Worm (Caenorhabditis elegans) whole organism, L4/young adult: ENCODE data around the gene kcnl-1.

Source experiments
- W03F9.2 ChIP-seq: fragments of 150-350 bp; optimal IDR thresholded peaks from 2 replicates; lab custom pipeline; 2014; ENCODE audit warnings: missing biosample characterization, missing genetic modification characterization
- dao-5 ChIP-seq: sonication (generic microtip); optimal IDR thresholded peaks from 2 replicates; lab custom pipeline; 2016; ENCODE audit warnings: missing genotype, missing genetic modification characterization, moderate library complexity, missing compliant biosample characterization
- him-1 ChIP-seq: sonication (generic microtip); optimal IDR thresholded peaks from 2 replicates; lab custom pipeline; 2016; ENCODE audit warnings: missing genotype, missing genetic modification reagents, missing genetic modification characterization, missing compliant biosample characterization

The kcnl-1 gene

DNA sequence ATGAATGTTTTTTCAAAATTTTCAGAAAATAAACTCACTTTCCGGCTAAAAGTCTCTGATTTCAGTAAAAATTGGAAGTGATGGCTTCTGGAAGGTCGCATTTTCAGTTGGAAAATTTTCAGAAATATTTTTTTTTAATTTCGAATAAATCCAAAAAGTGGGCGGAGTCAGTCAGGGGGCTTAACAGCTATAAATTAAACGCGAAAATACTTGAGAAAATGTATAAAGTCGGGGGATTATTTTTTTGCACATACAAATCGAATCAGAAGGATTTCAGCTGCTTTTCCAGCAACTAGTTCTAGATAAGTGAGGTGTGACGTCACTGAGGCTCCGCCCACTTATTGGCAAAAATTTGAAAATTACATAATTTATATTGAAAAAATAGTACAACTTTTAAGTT, 32.2 kb upstream of the kcnl-1 start, which contains the start of gene Y43F8B.2:
TSS of gene Y43F8B.2 (minus strand) at position 101 of the 400 bp plus-strand sequence.
- no peak for TF ChIP-seq him-1
- TF ChIP-seq W03F9.2, result no peak
- no peak for TF ChIP-seq dao-5 (tag; lab: Kevin White, UChicago)

DNA sequence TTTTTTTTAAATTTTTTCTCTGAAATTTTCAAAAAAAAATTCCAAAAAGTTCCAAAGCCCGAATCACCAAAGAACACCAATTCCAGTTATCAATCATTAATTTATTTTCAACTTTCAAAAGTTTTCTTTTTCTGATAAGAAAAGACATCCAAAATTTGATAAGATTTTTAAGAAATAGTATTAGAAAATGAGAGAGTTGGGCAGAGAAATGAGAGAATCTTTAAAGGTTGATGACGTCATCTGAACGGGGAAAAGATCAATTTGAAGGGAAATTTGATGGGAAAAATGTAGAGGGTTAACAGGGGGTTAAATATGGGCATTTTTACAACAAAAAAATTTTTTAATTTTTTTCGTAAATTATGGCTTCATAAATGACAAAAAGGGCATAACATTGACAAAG, 31.7 kb upstream of the kcnl-1 start:
- TF ChIP-seq him-1 (no peak), W03F9.2 (peak; percentile 3), dao-5 (tag; lab: Kevin White, UChicago) (no peak)

DNA sequence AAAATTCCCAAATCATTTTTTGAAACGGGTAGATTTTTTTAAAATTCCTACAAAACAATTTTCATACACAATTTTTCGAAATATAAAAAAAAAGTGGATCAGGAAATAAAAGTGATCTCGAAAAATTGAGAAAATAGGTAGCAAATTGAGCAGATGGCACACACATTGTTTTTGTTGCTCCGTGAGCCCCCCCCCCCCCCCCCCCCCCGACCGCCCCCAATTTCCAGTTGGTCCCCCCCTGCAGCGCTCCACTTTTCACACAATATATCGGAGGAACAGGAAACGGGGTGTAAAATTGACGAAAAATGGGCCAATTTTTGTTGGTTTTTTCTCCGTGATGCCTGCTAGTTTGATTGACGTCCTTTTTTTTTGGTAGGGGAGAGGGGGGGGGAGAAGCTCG, 24.3 kb upstream of the kcnl-1 start:
- TF ChIP-seq him-1 (no peak), W03F9.2 (no peak), dao-5 (tag; lab: Kevin White, UChicago) (no peak)

DNA sequence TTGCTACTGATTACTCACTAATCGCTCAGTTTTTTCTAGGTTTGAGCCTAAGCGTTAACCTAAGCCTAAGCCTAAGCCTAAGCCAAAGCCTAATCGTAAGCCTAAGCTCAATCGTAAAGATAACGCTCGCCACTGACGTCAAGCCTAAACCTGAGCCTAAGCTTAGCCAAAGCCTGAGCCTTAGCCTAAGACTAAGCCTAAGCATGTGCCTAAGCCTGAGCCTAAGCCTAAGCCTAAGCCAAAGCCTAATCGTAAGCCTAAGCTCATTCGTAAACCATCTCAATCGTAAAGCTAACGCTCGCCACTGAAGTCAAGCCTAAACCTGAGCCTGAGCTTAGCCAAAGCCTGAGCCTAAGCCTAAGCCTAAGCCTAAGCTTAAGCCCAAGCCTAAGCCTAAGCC, 21.7 kb upstream of the kcnl-1 start:
- TF ChIP-seq him-1 (no peak), dao-5 (tag; lab: Kevin White, UChicago) (no peak)

DNA sequence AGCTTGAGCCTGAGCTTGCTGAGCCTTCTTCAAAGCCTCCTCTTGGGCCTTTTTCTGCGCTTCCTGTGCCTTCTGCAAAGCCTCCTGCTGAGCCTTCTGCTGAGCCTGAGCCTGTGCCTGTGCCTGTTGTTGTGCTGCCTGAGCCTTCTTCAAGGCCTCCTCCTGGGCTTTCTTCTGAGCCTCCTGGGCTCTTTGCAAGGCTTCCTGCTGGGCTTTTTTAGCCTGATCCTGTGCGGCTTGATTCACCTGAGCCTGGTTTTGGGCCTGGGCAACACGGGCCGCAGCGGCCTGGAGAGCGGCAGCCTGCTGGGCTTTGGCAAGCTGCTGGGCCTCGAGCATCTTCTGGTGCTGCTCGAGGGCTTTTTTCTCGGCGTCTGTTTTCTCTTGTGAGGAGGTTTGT, 20.2 kb upstream of the kcnl-1 start:
- TF ChIP-seq W03F9.2 (no peak), him-1 (no peak), dao-5 (tag; lab: Kevin White, UChicago) (no peak)

DNA sequence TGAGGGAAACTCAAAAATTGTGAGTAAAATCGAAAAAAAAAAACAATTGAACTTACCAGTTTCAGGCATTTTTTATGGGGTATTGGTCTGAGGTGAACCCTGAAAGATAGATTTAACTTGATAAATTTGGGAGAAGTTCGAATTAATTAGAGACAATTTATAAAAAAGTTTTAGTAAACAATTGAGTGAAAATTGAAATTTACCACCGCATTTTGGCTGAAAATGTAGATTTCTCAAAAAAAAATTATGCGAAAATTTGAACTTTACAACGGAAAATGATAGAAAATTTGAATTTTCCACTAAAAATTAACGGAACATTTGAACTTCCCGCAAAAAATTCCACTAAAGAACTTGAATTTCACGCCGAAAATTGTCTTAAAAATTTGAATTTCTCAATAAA, 19.1 kb upstream of the kcnl-1 start, which contains the start of gene Y43F8B.1:
TSS of gene Y43F8B.1 (minus strand) at position 101 of the 400 bp plus-strand sequence.
- TF ChIP-seq him-1 (no peak), W03F9.2 (no peak), dao-5 (tag; lab: Kevin White, UChicago) (no peak)

DNA sequence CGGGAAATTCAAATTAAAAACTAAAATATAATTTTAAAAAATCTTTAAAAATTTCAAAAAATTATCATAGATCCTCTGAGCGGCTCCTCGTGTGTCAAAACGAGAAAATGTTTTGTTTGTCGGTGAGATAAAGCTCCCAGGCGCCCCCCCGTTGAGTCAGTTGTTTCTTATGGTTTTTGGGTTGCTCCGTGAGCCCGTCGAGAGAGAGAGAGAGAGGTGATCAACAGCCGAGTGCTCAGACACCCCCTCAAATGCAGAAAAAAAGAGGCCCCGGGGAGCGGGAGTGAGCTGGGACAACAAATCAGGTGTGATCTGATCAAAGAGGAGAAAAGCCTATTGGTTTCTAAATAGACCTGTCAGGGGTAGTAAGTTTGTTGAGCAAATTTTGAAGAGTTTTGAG, 18.5 kb upstream of the kcnl-1 start:
- TF ChIP-seq W03F9.2, result no peak
- no peak for TF ChIP-seq him-1

DNA sequence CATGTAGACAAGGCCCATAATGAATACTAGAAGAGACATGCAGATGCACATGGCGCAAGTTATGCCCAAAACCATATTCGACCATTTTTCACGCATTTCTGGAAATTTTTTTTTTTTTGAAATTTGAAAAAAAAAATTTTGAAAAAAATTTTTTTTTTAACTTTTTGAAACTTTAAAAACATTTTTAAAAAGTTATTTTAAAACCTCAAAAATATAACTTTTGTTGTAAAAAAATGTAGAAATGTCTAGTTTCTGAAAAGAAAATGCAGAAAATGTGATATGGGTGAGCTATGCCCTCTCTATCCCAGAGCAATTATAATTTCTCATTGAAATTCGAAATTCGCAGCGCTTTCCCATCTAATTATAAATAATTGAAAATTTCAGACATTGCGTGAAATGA, 15.5 kb upstream of the kcnl-1 start, which contains the start of gene Y43F8B.20:
TSS of gene Y43F8B.20 (minus strand) at position 101 of the 400 bp plus-strand sequence.
- TF ChIP-seq him-1, result no peak
- no peak for TF ChIP-seq W03F9.2
- TF ChIP-seq dao-5 (tag; lab: Kevin White, UChicago), result no peak

DNA sequence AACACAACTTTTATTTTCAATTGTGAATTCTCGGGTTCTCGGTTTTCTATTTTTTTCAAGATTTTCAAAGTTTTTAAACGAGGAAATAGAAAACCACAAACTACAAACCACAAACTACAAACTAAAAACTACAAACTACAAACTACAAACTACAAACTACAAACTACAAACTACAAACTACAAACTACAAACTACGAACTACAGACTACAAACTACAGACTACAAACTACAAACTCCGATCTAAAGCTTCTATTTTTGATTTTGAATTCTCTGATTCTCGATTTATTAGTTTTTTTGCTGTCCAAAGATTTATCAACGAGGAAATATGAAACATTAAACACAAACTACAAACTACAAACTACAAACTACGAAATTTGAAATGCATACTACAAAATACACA, 14.9 kb upstream of the kcnl-1 start:
- no peak for TF ChIP-seq dao-5 (tag; lab: Kevin White, UChicago)
- no peak for TF ChIP-seq him-1
- no peak for TF ChIP-seq W03F9.2

DNA sequence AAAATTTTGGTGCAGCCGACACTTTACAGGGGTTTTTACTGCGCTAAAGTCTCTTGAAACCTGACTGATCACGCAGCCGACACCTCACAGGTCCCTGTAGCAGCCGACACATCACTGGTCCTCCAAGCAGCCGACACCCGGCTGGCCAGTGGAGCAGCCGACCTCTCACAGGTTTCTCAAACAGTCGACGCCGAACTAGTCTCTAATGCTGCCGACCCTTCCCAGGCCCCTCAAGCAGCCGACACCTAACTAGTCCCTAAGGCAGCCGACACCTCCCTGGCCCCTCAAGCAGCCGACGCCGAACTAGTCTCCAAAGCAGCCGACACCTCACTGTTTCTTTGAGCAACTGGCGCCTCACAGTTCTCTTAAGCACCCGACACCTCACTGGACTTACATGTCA, 9.8 kb upstream of the kcnl-1 start:
- TF ChIP-seq him-1, result no peak
- TF ChIP-seq W03F9.2, result no peak
- TF ChIP-seq dao-5 (tag; lab: Kevin White, UChicago), result no peak

DNA sequence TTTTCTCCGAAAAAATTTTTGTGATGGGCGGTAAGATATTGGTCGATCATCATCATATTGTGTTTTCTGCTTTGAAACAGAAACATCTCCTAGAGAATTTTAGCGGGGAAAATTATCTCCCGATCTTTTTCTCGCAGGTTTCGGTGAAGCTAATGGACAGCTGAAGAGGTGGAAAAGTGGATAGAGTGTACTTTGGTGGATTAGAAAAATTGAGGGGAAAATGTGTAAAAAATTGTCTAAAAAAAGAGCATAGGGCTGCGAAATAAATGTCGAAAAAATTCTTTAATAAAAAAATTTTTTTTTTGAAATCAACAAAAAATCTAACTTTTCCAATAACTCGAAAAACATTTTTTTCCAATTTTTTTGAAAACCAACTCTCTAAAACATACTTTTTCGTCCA, 9.3 kb upstream of the kcnl-1 start, which contains the start of gene oac-1:
TSS of gene oac-1 (minus strand) at position 101 of the 400 bp plus-strand sequence.
- no peak for TF ChIP-seq dao-5 (tag; lab: Kevin White, UChicago)
- TF ChIP-seq him-1, result no peak
- TF ChIP-seq W03F9.2, result no peak

DNA sequence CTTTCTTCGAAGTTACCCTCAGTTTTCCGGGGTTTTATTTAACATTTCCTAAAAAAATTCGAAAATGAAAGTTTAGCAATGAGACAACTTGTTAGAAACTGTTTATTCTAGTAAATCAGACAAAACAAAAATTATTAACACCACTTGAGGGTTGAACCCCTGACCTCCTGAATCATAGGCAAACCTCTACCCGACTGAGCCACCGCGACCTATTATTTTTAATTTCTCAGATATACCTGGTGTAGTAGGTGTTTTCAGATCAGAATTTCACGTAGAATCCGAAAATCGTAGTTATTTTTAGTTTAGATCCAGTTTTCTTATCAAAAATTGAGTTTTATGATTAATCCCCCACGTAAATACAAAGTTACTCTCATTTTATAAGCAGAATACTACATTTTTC, 4.9 kb downstream of the kcnl-1 start:
- no peak for TF ChIP-seq him-1
- TF ChIP-seq dao-5 (tag; lab: Kevin White, UChicago), result no peak
- TF ChIP-seq W03F9.2, result no peak

DNA sequence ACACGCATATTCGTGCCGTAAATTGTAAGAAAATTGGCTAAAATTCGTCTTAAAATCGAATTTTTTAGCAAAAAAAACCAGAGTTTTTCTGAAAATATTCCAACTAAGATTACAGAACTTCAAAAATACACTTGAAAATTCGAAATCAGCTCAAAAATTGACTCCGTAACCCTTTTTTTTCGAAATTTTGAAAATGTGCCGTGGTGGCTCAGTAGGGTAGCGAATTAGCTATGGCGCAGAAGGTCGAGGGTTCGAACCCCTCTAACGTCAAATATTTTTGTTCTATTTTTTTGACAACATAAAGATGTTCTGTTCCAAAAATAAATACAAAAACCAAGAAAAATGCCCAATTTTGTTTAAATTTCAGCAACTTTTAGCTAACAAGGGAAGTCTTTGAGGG, 14.3 kb downstream of the kcnl-1 start:
- no peak for TF ChIP-seq him-1
- TF ChIP-seq W03F9.2, result no peak
- no peak for TF ChIP-seq dao-5 (tag; lab: Kevin White, UChicago)

DNA sequence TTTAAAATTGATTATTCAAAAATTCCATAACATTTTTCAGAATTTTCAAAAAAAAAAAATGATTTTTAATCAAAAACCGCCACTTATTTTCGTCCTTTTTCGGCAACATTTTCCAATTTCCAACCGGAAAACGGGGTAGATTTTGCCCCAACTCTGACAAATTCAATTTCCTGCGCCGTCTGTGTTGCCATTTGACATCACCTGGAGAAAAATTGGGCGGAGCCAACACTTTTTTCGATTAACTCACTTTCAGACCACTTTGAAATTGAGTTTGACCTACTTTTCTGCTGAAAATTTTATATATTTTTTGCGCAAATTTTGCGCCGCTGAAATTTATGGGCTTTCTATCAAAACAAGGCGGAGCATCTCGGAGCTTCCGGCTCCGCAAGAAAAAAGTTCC, 17.1 kb downstream of the kcnl-1 start:
- no peak for TF ChIP-seq him-1
- TF ChIP-seq dao-5 (tag; lab: Kevin White, UChicago), result no peak

DNA sequence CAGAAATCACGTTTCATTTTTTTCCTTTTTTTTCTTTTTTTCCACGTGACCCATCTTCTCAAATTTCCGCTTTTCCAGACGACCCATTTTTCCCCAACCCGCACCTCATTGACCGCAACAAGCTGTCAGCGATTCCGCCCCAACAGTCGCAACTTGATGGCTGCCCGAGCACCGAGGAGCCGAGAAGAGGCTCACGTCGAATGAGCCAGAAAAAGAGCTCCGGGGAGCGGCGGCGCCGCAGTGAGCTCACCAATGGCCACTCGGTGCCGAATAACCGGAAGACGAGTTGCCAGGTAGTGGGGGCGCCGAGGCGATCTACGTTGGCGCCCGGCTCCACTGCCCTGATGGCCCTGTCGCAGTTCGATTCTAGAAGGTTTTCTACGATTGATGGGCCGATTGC, 25.6 kb downstream of the kcnl-1 start:
- no peak for TF ChIP-seq him-1
- no peak for TF ChIP-seq W03F9.2
- no peak for TF ChIP-seq dao-5 (tag; lab: Kevin White, UChicago)

DNA sequence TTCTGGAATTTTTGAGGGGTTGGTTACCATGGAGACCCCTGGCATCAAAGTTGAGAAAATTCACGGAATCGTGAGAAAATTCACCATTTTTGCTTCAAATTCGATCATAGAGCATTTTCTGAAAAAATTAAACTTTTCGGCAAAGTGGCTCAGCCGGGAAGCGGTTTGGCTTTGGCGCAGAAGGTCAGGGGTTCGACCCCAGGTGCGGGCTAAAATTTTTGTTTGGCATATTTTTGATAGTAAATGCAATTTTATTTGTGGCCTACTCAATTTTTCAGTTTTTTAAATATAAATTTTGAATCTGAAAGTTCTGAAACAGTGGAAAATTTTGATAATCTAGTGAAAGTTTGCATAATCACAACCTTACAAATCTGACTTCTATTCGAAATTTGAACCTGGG, 33.9 kb downstream of the kcnl-1 start:
- no peak for TF ChIP-seq dao-5 (tag; lab: Kevin White, UChicago)
- no peak for TF ChIP-seq W03F9.2
- no peak for TF ChIP-seq him-1

DNA sequence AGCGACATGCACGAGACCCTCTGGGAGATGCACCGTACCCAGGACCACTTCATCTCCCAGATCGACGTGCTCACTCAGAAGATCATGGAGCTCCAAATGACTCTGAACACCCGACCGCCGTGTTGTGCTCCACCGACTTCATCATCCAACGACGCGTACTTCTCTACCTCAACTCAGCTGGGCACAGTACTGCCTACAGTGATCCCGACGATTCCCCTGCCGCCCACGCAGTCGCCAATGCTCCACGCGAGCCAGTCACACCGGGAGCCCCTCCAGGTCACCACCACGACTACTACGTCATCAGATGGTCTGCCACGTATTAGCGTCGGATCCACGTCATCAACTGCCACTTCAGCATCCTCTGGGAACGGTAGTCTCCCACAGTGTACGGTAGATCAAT, 40.2 kb downstream of the kcnl-1 start:
- no peak for TF ChIP-seq W03F9.2
- no peak for TF ChIP-seq dao-5 (tag; lab: Kevin White, UChicago)
- TF ChIP-seq him-1, result no peak
